Worm (Caenorhabditis elegans): ENCODE data around the gene fip-4.

Gene fip-4

ce11 chrV:8635575-8635974 is 24.5 kb upstream of the fip-4 start, which contains the start of gene oac-29:
TSS of gene oac-29 (minus strand) at chrV:8635675.
- TF ChIP-seq ama-1 (optimal IDR thresholded peaks at IDR 0.05) (no peak), hmbx-1 (tag; optimal IDR thresholded peaks at IDR 0.05) (no peak), aly-1 (tag; optimal IDR thresholded peaks at IDR 0.05) (no peak), tbx-11 (GFP tag; IDR thresholded peaks at IDR 0.05) (no peak), ets-7 (tag; optimal IDR thresholded peaks at IDR 0.05) (no peak), B0310.2 (tag; optimal IDR thresholded peaks at IDR 0.05) (no peak), hmg-4 (GFP tag; optimal IDR thresholded peaks at IDR 0.05) (no peak), tra-4 (tag; optimal IDR thresholded peaks at IDR 0.05) (no peak), scrt-1 (GFP tag; IDR thresholded peaks at IDR 0.05) (no peak), tbx-37 (GFP tag; conservative IDR thresholded peaks at IDR 0.05) (no peak), F13C5.2 (tag; optimal IDR thresholded peaks at IDR 0.05) (no peak), flt-1 (GFP tag; IDR thresholded peaks at IDR 0.05) (no peak), ceh-36 (tag; optimal IDR thresholded peaks at IDR 0.05) (no peak), pes-1 (GFP tag; IDR thresholded peaks at IDR 0.05) (no peak), sea-1 (GFP tag; conservative IDR thresholded peaks at IDR 0.05) (no peak), hnd-1 (tag; optimal IDR thresholded peaks at IDR 0.05) (no peak), ceh-13 (GFP tag; optimal IDR thresholded peaks at IDR 0.05) (no peak)

- no peak for TF ChIP-seq ceh-13 (GFP tag; optimal IDR thresholded peaks at IDR 0.05)
Measured at ce11 chrV:8632788-8633187, 21.7 kb upstream of the fip-4 start.

- peak; percentile 71; the same call in 1 of the 2 replicates for TF ChIP-seq tbx-11 (GFP tag; IDR thresholded peaks at IDR 0.05)
- TF ChIP-seq ets-7 (tag; optimal IDR thresholded peaks at IDR 0.05), result peak; percentile 33
- no peak; the same call in 1 of the 2 replicates for TF ChIP-seq flt-1 (GFP tag; IDR thresholded peaks at IDR 0.05)
- no peak for TF ChIP-seq hmg-4 (GFP tag; optimal IDR thresholded peaks at IDR 0.05)
- TF ChIP-seq tra-4 (tag; optimal IDR thresholded peaks at IDR 0.05), result no peak
- TF ChIP-seq ceh-36 (tag; optimal IDR thresholded peaks at IDR 0.05), result peak; percentile 23
- no peak for TF ChIP-seq hmbx-1 (tag; optimal IDR thresholded peaks at IDR 0.05)
- TF ChIP-seq aly-1 (tag; optimal IDR thresholded peaks at IDR 0.05), result peak; percentile 43
- peak; percentile 28 for TF ChIP-seq hnd-1 (tag; optimal IDR thresholded peaks at IDR 0.05)
- peak; percentile 73 for TF ChIP-seq sea-1 (GFP tag; conservative IDR thresholded peaks at IDR 0.05)
- TF ChIP-seq F13C5.2 (tag; optimal IDR thresholded peaks at IDR 0.05), result peak; percentile 77
- peak; percentile 67 for TF ChIP-seq pes-1 (GFP tag; IDR thresholded peaks at IDR 0.05)
- no peak for TF ChIP-seq ama-1 (optimal IDR thresholded peaks at IDR 0.05)
- no peak for TF ChIP-seq ceh-13 (GFP tag; optimal IDR thresholded peaks at IDR 0.05)
- TF ChIP-seq tbx-37 (GFP tag; conservative IDR thresholded peaks at IDR 0.05), result peak; percentile 20; the same call in 1 of the 2 replicates
- TF ChIP-seq scrt-1 (GFP tag; IDR thresholded peaks at IDR 0.05), result peak; percentile 65; the same call in 1 of the 2 replicates
- no peak for TF ChIP-seq B0310.2 (tag; optimal IDR thresholded peaks at IDR 0.05)
Measured at ce11 chrV:8631277-8631765, 20.3 kb upstream of the fip-4 start, which contains the start of gene atg-18. TSS of gene atg-18 (minus strand) at chrV:8631327.

ce11 chrV:8629029-8629428 is 18.0 kb upstream of the fip-4 start, which contains the start of gene F41E6.12:
TSS of gene F41E6.12 (minus strand) at chrV:8629129.
- TF ChIP-seq scrt-1 (GFP tag; IDR thresholded peaks at IDR 0.05), result no peak
- TF ChIP-seq sea-1 (GFP tag; conservative IDR thresholded peaks at IDR 0.05), result no peak
- no peak for TF ChIP-seq ceh-13 (GFP tag; optimal IDR thresholded peaks at IDR 0.05)
- no peak for TF ChIP-seq B0310.2 (tag; optimal IDR thresholded peaks at IDR 0.05)
- no peak for TF ChIP-seq F13C5.2 (tag; optimal IDR thresholded peaks at IDR 0.05)
- TF ChIP-seq hmg-4 (GFP tag; optimal IDR thresholded peaks at IDR 0.05), result no peak
- TF ChIP-seq ets-7 (tag; optimal IDR thresholded peaks at IDR 0.05), result no peak
- TF ChIP-seq tbx-37 (GFP tag; conservative IDR thresholded peaks at IDR 0.05), result no peak
- no peak for TF ChIP-seq hmbx-1 (tag; optimal IDR thresholded peaks at IDR 0.05)
- TF ChIP-seq flt-1 (GFP tag; IDR thresholded peaks at IDR 0.05), result no peak
- no peak for TF ChIP-seq aly-1 (tag; optimal IDR thresholded peaks at IDR 0.05)
- no peak for TF ChIP-seq pes-1 (GFP tag; IDR thresholded peaks at IDR 0.05)
- TF ChIP-seq ceh-36 (tag; optimal IDR thresholded peaks at IDR 0.05), result no peak

ce11 chrV:8627580-8627979 is 16.5 kb upstream of the fip-4 start:
- TF ChIP-seq ets-7 (tag; optimal IDR thresholded peaks at IDR 0.05) (no peak), aly-1 (tag; optimal IDR thresholded peaks at IDR 0.05) (no peak), tbx-37 (GFP tag; conservative IDR thresholded peaks at IDR 0.05) (no peak), pes-1 (GFP tag; IDR thresholded peaks at IDR 0.05) (no peak), ceh-36 (tag; optimal IDR thresholded peaks at IDR 0.05) (no peak), ceh-13 (GFP tag; optimal IDR thresholded peaks at IDR 0.05) (no peak), F13C5.2 (tag; optimal IDR thresholded peaks at IDR 0.05) (no peak), hmbx-1 (tag; optimal IDR thresholded peaks at IDR 0.05) (no peak), tra-4 (tag; optimal IDR thresholded peaks at IDR 0.05) (no peak)

- TF ChIP-seq sea-1 (GFP tag; conservative IDR thresholded peaks at IDR 0.05), result no peak
- no peak for TF ChIP-seq pes-1 (GFP tag; IDR thresholded peaks at IDR 0.05)
- TF ChIP-seq aly-1 (tag; optimal IDR thresholded peaks at IDR 0.05), result no peak
- no peak for TF ChIP-seq ets-7 (tag; optimal IDR thresholded peaks at IDR 0.05)
- no peak for TF ChIP-seq ama-1 (optimal IDR thresholded peaks at IDR 0.05)
- no peak for TF ChIP-seq scrt-1 (GFP tag; IDR thresholded peaks at IDR 0.05)
- TF ChIP-seq ceh-36 (tag; optimal IDR thresholded peaks at IDR 0.05), result no peak
- no peak for TF ChIP-seq hmbx-1 (tag; optimal IDR thresholded peaks at IDR 0.05)
- no peak for TF ChIP-seq tra-4 (tag; optimal IDR thresholded peaks at IDR 0.05)
Measured at ce11 chrV:8626406-8626805, 15.3 kb upstream of the fip-4 start.

- TF ChIP-seq hmg-4 (GFP tag; optimal IDR thresholded peaks at IDR 0.05) (no peak), B0310.2 (tag; optimal IDR thresholded peaks at IDR 0.05) (no peak), sea-1 (GFP tag; conservative IDR thresholded peaks at IDR 0.05) (no peak), ceh-36 (tag; optimal IDR thresholded peaks at IDR 0.05) (no peak), hnd-1 (tag; optimal IDR thresholded peaks at IDR 0.05) (no peak), tbx-37 (GFP tag; conservative IDR thresholded peaks at IDR 0.05) (no peak), flt-1 (GFP tag; IDR thresholded peaks at IDR 0.05) (no peak), F13C5.2 (tag; optimal IDR thresholded peaks at IDR 0.05) (no peak), ceh-13 (GFP tag; optimal IDR thresholded peaks at IDR 0.05) (no peak), hmbx-1 (tag; optimal IDR thresholded peaks at IDR 0.05) (no peak), tbx-11 (GFP tag; IDR thresholded peaks at IDR 0.05) (no peak), pes-1 (GFP tag; IDR thresholded peaks at IDR 0.05) (no peak), tra-4 (tag; optimal IDR thresholded peaks at IDR 0.05) (no peak), ama-1 (optimal IDR thresholded peaks at IDR 0.05) (no peak), ets-7 (tag; optimal IDR thresholded peaks at IDR 0.05) (no peak), scrt-1 (GFP tag; IDR thresholded peaks at IDR 0.05) (no peak), aly-1 (tag; optimal IDR thresholded peaks at IDR 0.05) (no peak)
Measured at ce11 chrV:8623754-8624153, 12.7 kb upstream of the fip-4 start, which contains the start of gene F41E6.17. TSS of gene F41E6.17 (plus strand) at chrV:8624101.

Measured in whole organism, early embryonic.